Worm (Caenorhabditis elegans): ENCODE measurements around the gene F52C12.2.

Gene F52C12.2

DNA sequence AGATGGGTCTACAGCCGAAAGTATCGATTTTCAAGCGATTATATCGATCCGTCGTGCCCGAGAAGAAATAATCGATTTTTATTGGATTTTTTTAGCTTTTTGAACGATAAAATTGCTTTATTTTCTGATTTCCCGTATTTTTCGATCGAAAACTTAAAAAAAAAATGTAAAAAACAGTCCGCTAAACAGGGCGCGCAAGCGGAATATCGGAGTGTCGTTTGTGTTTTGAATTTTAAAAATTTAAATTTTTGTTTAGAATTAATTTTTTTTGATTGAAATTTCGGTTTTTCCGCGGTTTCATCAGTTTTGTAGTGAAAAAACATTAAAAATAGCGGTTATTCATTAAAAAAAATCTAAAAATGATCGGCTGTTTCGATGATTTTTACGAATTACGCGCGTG is 16.8 kb downstream of the F52C12.2 start:
- TF ChIP-seq nhr-237 (tag; optimal IDR thresholded peaks at IDR 0.05) (no peak), ztf-4 (tag; optimal IDR thresholded peaks at IDR 0.05) (no peak), nhr-129 (tag; optimal IDR thresholded peaks at IDR 0.05) (no peak), peb-1 (tag; optimal IDR thresholded peaks at IDR 0.05) (no peak), sma-9 (GFP tag; optimal IDR thresholded peaks at IDR 0.05) (no peak), sma-9 (tag; optimal IDR thresholded peaks at IDR 0.05) (no peak), mbf-1 (tag; optimal IDR thresholded peaks at IDR 0.05) (no peak), skn-1 (tag; optimal IDR thresholded peaks at IDR 0.05) (no peak), crh-2 (tag; optimal IDR thresholded peaks at IDR 0.05) (no peak), nhr-6 (tag; optimal IDR thresholded peaks at IDR 0.05) (no peak), nhr-11 (tag; optimal IDR thresholded peaks at IDR 0.05) (no peak), mab-5 (tag; optimal IDR thresholded peaks at IDR 0.05) (no peak), mdl-1 (tag; optimal IDR thresholded peaks at IDR 0.05) (no peak), dmd-4 (tag; optimal IDR thresholded peaks at IDR 0.05) (no peak), nhr-25 (tag; optimal IDR thresholded peaks at IDR 0.05) (no peak)

DNA sequence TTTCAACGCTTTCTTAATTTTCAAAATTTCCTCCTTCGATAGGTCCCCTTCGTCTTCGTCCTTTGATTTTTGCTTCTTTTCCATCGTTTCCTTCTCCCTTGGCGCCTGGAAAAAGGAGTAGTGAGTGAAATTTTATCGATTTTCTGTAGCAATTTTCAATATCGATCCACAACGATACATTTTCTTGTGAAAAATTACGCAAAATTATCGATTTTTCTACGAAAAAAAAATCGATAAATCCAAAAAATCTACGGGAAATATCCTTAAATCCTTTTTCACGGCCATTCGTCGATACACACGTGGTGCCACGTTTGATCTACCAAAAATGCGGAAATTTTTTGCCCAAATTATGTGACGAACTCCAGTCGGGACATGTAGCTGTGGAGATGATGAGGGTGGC is 17.7 kb downstream of the F52C12.2 start:
- TF ChIP-seq elt-3 (tag; optimal IDR thresholded peaks at IDR 0.05) (no peak), R02D3.7 (tag; optimal IDR thresholded peaks at IDR 0.05) (no peak), nhr-237 (tag; optimal IDR thresholded peaks at IDR 0.05) (no peak), mab-5 (tag; optimal IDR thresholded peaks at IDR 0.05) (no peak), nhr-11 (tag; optimal IDR thresholded peaks at IDR 0.05) (no peak), ZK546.5 (tag; optimal IDR thresholded peaks at IDR 0.05) (no peak), ztf-1 (GFP tag; conservative IDR thresholded peaks at IDR 0.05) (no peak), ama-1 (optimal IDR thresholded peaks at IDR 0.05) (no peak), nhr-21 (tag; optimal IDR thresholded peaks at IDR 0.05) (no peak), nhr-23 (tag; optimal IDR thresholded peaks at IDR 0.05) (no peak), skn-1 (tag; optimal IDR thresholded peaks at IDR 0.05) (no peak), snpc-4 (tag; optimal IDR thresholded peaks at IDR 0.05) (no peak), ceh-16 (tag; optimal IDR thresholded peaks at IDR 0.05) (no peak), blmp-1 (tag; optimal IDR thresholded peaks at IDR 0.05; ENCODE audit: insufficient read depth) (no peak), ceh-82 (tag; optimal IDR thresholded peaks at IDR 0.05) (no peak), alr-1 (tag; optimal IDR thresholded peaks at IDR 0.05) (no peak), lin-13 (GFP tag; optimal IDR thresholded peaks at IDR 0.05) (no peak)

DNA sequence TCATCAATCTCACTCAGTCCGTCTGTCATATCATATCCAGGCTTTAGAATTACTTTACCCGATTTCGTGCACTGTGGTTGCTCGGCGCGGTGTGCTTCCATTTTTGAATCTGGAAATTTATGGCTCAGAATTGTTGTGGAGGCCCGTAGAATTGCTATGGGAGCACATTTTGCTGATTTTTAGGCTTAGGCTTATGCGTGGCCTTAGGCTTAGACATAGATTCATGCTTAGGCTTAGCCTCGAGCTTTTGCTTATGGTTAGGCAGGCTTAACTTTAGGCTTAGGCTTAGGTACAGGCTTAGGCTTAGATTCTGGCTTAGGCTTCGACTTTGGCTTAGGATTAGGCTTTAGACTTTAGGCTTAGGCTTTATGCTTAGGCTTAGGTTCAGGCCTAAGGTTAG is 18.9 kb downstream of the F52C12.2 start, which contains the start of gene Y76B12C.4:
Gene Y76B12C.4 (minus strand): TSS at position 101 of the 400 bp plus-strand sequence.
- TF ChIP-seq nhr-6 (tag; optimal IDR thresholded peaks at IDR 0.05) (no peak), nhr-25 (tag; optimal IDR thresholded peaks at IDR 0.05) (no peak), sem-4 (tag; optimal IDR thresholded peaks at IDR 0.05) (no peak), Y55F3AM.14 (GFP tag; optimal IDR thresholded peaks at IDR 0.05) (no peak), skn-1 (tag; optimal IDR thresholded peaks at IDR 0.05) (no peak), lin-13 (GFP tag; optimal IDR thresholded peaks at IDR 0.05) (no peak), ztf-1 (GFP tag; conservative IDR thresholded peaks at IDR 0.05) (no peak)

DNA sequence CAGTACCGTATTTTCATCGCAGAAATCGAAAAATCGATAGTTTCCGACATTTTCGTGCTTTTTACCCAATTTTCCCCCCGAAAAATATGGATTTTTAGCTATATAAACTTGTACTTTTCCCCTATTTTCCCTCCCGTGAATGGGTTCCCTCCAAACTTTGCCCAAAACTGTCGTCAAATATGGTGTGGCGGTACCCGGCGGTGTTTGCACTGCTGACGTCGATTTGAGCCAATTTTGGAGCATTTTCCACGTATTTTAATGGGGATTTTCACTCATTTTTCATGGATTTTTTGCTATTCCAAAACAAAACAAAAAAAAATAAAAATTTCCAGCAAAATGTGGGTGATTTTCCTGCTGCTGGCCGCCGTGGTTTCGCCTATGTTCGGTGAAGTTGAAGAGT is 20.0 kb downstream of the F52C12.2 start, which contains the start of gene Y76B12C.3:
Gene Y76B12C.3 (plus strand): TSS at position 334 of the 400 bp plus-strand sequence.
- TF ChIP-seq unc-55 (GFP tag; optimal IDR thresholded peaks at IDR 0.05) (peak; percentile 43), egl-27 (tag; optimal IDR thresholded peaks at IDR 0.05) (no peak), lin-11 (tag; optimal IDR thresholded peaks at IDR 0.05) (no peak), lsy-2 (tag; optimal IDR thresholded peaks at IDR 0.05) (peak in 1 of 2 experiments; percentile 14), nhr-77 (tag; optimal IDR thresholded peaks at IDR 0.05) (no peak), ztf-11 (tag; optimal IDR thresholded peaks at IDR 0.05) (no peak), gmeb-1 (tag; optimal IDR thresholded peaks at IDR 0.05) (peak; percentile 18), nhr-11 (tag; optimal IDR thresholded peaks at IDR 0.05) (no peak)

DNA sequence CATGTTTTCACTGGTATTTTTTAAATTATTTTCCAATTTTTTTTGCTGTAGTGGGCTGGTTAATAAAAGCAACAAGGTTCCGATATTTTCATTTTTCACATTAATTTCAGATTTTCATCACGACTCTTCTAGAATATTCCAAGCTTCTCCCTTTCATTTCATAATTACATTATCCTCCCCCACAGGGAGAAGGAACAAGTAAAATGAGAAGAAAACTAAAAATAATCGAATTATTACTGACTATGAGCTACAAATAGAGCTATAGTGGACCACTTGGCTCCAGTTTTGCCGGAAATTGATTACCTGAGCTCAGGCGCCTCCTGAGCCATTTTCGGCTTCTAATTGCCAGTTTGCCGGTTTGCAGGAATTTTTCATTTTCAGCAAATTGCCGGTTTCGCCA is 22.2 kb downstream of the F52C12.2 start:
- TF ChIP-seq nhr-10 (tag; optimal IDR thresholded peaks at IDR 0.05) (no peak), sma-9 (GFP tag; optimal IDR thresholded peaks at IDR 0.05) (no peak), sma-9 (tag; optimal IDR thresholded peaks at IDR 0.05) (no peak), zag-1 (tag; optimal IDR thresholded peaks at IDR 0.05) (no peak), nhr-25 (tag; optimal IDR thresholded peaks at IDR 0.05) (no peak), skn-1 (tag; optimal IDR thresholded peaks at IDR 0.05) (no peak), alr-1 (tag; optimal IDR thresholded peaks at IDR 0.05) (no peak), ceh-82 (tag; optimal IDR thresholded peaks at IDR 0.05) (no peak), mab-5 (tag; optimal IDR thresholded peaks at IDR 0.05) (no peak), nhr-237 (tag; optimal IDR thresholded peaks at IDR 0.05) (no peak), fos-1 (tag; optimal IDR thresholded peaks at IDR 0.05) (no peak), lin-11 (tag; optimal IDR thresholded peaks at IDR 0.05) (no peak), blmp-1 (tag; optimal IDR thresholded peaks at IDR 0.05; ENCODE audit: insufficient read depth) (no peak), nhr-6 (tag; optimal IDR thresholded peaks at IDR 0.05) (no peak), nhr-129 (tag; optimal IDR thresholded peaks at IDR 0.05) (no peak), lin-13 (GFP tag; optimal IDR thresholded peaks at IDR 0.05) (no peak), nhr-77 (tag; optimal IDR thresholded peaks at IDR 0.05) (no peak), nhr-21 (tag; optimal IDR thresholded peaks at IDR 0.05) (no peak), R02D3.7 (tag; optimal IDR thresholded peaks at IDR 0.05) (no peak), ztf-4 (tag; optimal IDR thresholded peaks at IDR 0.05) (no peak)
